Fruit fly (Drosophila melanogaster): ENCODE data around the gene mRpL2.

mRpL2 gene

DNA sequence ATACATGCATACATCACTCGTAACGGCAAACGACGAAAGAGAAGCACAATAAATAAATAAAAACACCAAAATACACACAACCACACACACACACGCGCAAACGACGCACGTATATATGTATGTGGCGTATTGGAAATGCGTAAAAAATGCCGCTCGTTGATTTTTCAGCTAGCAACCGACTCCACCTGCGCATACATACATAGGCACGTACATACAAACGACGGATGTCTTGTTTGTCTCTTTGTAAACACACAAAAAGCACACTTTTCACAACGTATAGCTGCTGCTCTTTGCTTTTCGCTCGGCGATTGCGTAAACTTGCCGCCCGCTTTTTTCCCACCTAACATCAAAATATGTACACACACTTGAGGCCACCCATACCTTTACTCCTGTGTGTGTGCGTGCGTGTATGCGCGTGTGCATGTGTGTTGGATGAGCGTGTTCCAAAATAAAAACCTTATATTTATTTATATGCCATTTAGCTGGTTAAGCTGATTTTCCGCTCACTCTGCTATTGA is 687 bp upstream of the mRpL2 start (continued):
- TF ChIP-seq sd (tag; optimal IDR thresholded peaks at IDR 0.05) = peak; percentile 80
- TF ChIP-seq CG13287 (GFP tag; IDR thresholded peaks at IDR 0.05; ENCODE audit: partially characterized antibody) = no peak
- TF ChIP-seq NC2α (GFP tag; optimal IDR thresholded peaks at IDR 0.05) = no peak
- TF ChIP-seq Mrtf (GFP tag; IDR thresholded peaks at IDR 0.05) = no peak
- peak; percentile 40 for TF ChIP-seq CG17359 (tag; optimal IDR thresholded peaks at IDR 0.05)
- TF ChIP-seq Hr51 (GFP tag; optimal IDR thresholded peaks at IDR 0.05) = peak in 1 of 2 experiments; percentile 29
- no peak for TF ChIP-seq bab2 (GFP tag; optimal IDR thresholded peaks at IDR 0.05)
- no peak for TF ChIP-seq CG1792 (GFP tag; optimal IDR thresholded peaks at IDR 0.05)
- no peak for TF ChIP-seq CG2116 (GFP tag; optimal IDR thresholded peaks at IDR 0.05)
- TF ChIP-seq D19A (tag; optimal IDR thresholded peaks at IDR 0.05) = no peak
- TF ChIP-seq dpn (GFP tag; optimal IDR thresholded peaks at IDR 0.05) = no peak
- TF ChIP-seq CG12236 (GFP tag; optimal IDR thresholded peaks at IDR 0.05) = no peak
- no peak for TF ChIP-seq CG32772 (GFP tag; IDR thresholded peaks at IDR 0.05)
- TF ChIP-seq CG6854 (GFP tag; optimal IDR thresholded peaks at IDR 0.05) = peak; percentile 47
- no peak for TF ChIP-seq CG14014 (GFP tag; IDR thresholded peaks at IDR 0.05)
- no peak for TF ChIP-seq tio (GFP tag; optimal IDR thresholded peaks at IDR 0.05)
- no peak for TF ChIP-seq Dip2 (GFP tag; IDR thresholded peaks at IDR 0.05)
- TF ChIP-seq Aef1 (GFP tag; IDR thresholded peaks at IDR 0.05) = no peak
- no peak for TF ChIP-seq CG8089 (GFP tag; optimal IDR thresholded peaks at IDR 0.05)
- TF ChIP-seq CG7839 (tag; optimal IDR thresholded peaks at IDR 0.05) = no peak
- no peak for TF ChIP-seq CG9876 (GFP tag; optimal IDR thresholded peaks at IDR 0.05)
- TF ChIP-seq dysf (GFP tag; IDR thresholded peaks at IDR 0.05) = no peak; the same call in 2 of the 3 replicates
- TF ChIP-seq fru (optimal IDR thresholded peaks at IDR 0.05) = no peak
- TF ChIP-seq Hmr (GFP tag; optimal IDR thresholded peaks at IDR 0.05) = peak; percentile 74
- no peak; the same call in 1 of the 2 replicates for TF ChIP-seq crol (GFP tag; IDR thresholded peaks at IDR 0.05)
- TF ChIP-seq D19B (GFP tag; optimal IDR thresholded peaks at IDR 0.05) = no peak
- peak; percentile 53 for TF ChIP-seq CG2678 (tag; optimal IDR thresholded peaks at IDR 0.05)
- peak; percentile 57 for TF ChIP-seq Vsx1 (GFP tag; optimal IDR thresholded peaks at IDR 0.05)
- peak; percentile 57 for TF ChIP-seq CG1233 (GFP tag; optimal IDR thresholded peaks at IDR 0.05)
- peak; percentile 84 for TF ChIP-seq CG13894 (tag; optimal IDR thresholded peaks at IDR 0.05)
- no peak for TF ChIP-seq CG16815 (GFP tag; optimal IDR thresholded peaks at IDR 0.05)
- TF ChIP-seq Neu2 (GFP tag; optimal IDR thresholded peaks at IDR 0.05; ENCODE audit: borderline replicate concordance) = no peak
- TF ChIP-seq CG3847 (GFP tag; IDR thresholded peaks at IDR 0.05) = no peak; the same call in 1 of the 2 replicates
- no peak for TF ChIP-seq CG13123 (GFP tag; optimal IDR thresholded peaks at IDR 0.05)
- TF ChIP-seq Rx (GFP tag; IDR thresholded peaks at IDR 0.05) = no peak
- TF ChIP-seq pita (GFP tag; optimal IDR thresholded peaks at IDR 0.05) = no peak
- no peak for TF ChIP-seq GATAe (GFP tag; conservative IDR thresholded peaks at IDR 0.05)
- TF ChIP-seq CG9797 (GFP tag; optimal IDR thresholded peaks at IDR 0.05) = no peak
- TF ChIP-seq dan (GFP tag; IDR thresholded peaks at IDR 0.05) = no peak
- no peak for TF ChIP-seq Dll (GFP tag; IDR thresholded peaks at IDR 0.05; ENCODE audit: partially characterized antibody)
- TF ChIP-seq CG11093 (GFP tag; IDR thresholded peaks at IDR 0.05) = no peak
- no peak for TF ChIP-seq gro (GFP tag; optimal IDR thresholded peaks at IDR 0.05)
- TF ChIP-seq en (GFP tag; optimal IDR thresholded peaks at IDR 0.05) = no peak
- TF ChIP-seq Sry-β (GFP tag; optimal IDR thresholded peaks at IDR 0.05) = no peak
- TF ChIP-seq br (optimal IDR thresholded peaks at IDR 0.05) = no peak
- no peak for TF ChIP-seq Nf-YB (GFP tag; optimal IDR thresholded peaks at IDR 0.05)
- TF ChIP-seq fd96Cb (tag; optimal IDR thresholded peaks at IDR 0.05) = no peak
- no peak for TF ChIP-seq CG4617 (GFP tag; optimal IDR thresholded peaks at IDR 0.05; ENCODE audit: borderline replicate concordance)
- no peak for TF ChIP-seq CG17829 (tag; optimal IDR thresholded peaks at IDR 0.05)
- TF ChIP-seq her (GFP tag; optimal IDR thresholded peaks at IDR 0.05) = no peak
- no peak for TF ChIP-seq BEAF-32 (GFP tag; optimal IDR thresholded peaks at IDR 0.05)
- TF ChIP-seq ase (GFP tag; IDR thresholded peaks at IDR 0.05) = no peak

Data from whole organism, embryonic.